Fruit fly (Drosophila melanogaster): ENCODE data around the gene Ncoa6.

The Ncoa6 gene

DNA sequence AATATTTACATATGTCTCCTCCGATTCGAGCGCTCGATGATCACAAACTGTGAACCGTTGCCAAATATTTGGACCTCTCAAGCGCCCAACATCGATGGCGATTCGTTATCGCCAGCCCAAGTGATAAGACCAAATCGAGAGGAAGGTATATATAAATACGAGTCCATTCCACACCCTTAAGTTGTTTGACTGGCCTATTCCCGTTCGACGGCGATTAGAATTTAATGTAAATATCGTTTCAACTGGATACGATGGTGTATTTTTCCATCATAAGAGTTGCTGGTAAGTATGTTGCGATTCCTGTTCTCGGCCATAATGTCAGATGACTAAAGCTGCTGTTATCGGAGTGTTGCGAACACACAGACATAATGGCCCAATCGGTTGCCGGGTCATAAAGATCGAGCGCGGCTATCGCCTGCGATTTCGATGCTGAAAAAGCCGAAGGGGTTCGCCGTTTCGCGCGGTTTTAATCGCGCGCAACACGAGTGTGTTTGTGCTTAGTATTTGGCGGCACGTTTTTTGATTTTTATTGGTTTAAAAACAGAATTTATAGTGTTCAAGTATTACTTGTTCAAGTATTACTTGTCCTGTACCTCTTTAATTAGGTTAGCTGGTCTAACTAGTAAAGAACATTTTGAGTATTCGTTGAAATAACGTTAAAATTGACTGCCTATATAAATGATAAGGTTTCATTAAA lies 11.7 kb upstream of the Ncoa6 start, which contains the start of gene fusl (continued):
- TF ChIP-seq exex (tag; optimal IDR thresholded peaks at IDR 0.05) (peak; percentile 59), CG8359 (GFP tag; optimal IDR thresholded peaks at IDR 0.05; ENCODE audit: borderline replicate concordance) (peak; percentile 99), odd (GFP tag; optimal IDR thresholded peaks at IDR 0.05) (no peak)

dm6 chr2L:5337159-5337558 lies 10.7 kb upstream of the Ncoa6 start:
- peak; percentile 18 for TF ChIP-seq CG18599 (GFP tag; optimal IDR thresholded peaks at IDR 0.05)
- TF ChIP-seq ERR (GFP tag; optimal IDR thresholded peaks at IDR 0.05), result no peak
- TF ChIP-seq exex (tag; optimal IDR thresholded peaks at IDR 0.05), result peak; percentile 96
- TF ChIP-seq ftz-f1 (GFP tag; optimal IDR thresholded peaks at IDR 0.05), result no peak
- no peak for TF ChIP-seq CG2116 (GFP tag; optimal IDR thresholded peaks at IDR 0.05)
- TF ChIP-seq Scr (GFP tag; IDR thresholded peaks at IDR 0.05; ENCODE audit: partially characterized antibody), result no peak

DNA sequence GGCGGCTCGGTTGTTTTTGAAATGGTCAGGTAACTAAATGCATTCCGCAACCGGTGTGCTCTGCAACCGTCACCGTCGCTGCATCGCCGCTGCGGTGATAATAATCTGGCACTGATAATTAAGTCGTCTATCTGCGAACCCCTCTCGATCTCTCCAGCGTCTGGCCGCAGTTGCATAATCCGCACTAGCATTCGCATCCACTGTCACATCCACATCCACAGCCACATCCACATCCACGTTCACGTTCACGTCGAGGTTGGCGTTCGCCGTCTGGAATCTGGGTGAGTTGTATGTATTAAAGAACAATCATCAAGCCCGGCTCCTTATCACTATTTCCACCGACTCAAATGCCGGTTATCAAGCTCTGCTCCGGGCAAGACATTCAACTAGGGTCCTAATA lies 6.1 kb upstream of the Ncoa6 start:
- no peak for TF ChIP-seq Nf-YB (GFP tag; optimal IDR thresholded peaks at IDR 0.05)
- TF ChIP-seq pho (GFP tag; optimal IDR thresholded peaks at IDR 0.05), result no peak
- no peak for TF ChIP-seq D19B (GFP tag; optimal IDR thresholded peaks at IDR 0.05)
- no peak for TF ChIP-seq Bteb2 (GFP tag; optimal IDR thresholded peaks at IDR 0.05)
- peak in 1 of 2 experiments; percentile 68 for TF ChIP-seq Pdp1 (GFP tag; optimal IDR thresholded peaks at IDR 0.05)
- 0 out of 2 replicates have a peak, but pooled peaks have one; percentile 9 for TF ChIP-seq Rfx (GFP tag; IDR thresholded peaks at IDR 0.05)
- no peak for TF ChIP-seq exex (tag; optimal IDR thresholded peaks at IDR 0.05)
- no peak for TF ChIP-seq Fer1 (GFP tag; optimal IDR thresholded peaks at IDR 0.05)
- no peak for TF ChIP-seq Hey (tag; optimal IDR thresholded peaks at IDR 0.05)
- no peak for TF ChIP-seq Hmx (GFP tag; optimal IDR thresholded peaks at IDR 0.05)
- 0 out of 2 replicates have a peak, but pooled peaks have one; percentile 10 for TF ChIP-seq Drgx (GFP tag; IDR thresholded peaks at IDR 0.05)

DNA sequence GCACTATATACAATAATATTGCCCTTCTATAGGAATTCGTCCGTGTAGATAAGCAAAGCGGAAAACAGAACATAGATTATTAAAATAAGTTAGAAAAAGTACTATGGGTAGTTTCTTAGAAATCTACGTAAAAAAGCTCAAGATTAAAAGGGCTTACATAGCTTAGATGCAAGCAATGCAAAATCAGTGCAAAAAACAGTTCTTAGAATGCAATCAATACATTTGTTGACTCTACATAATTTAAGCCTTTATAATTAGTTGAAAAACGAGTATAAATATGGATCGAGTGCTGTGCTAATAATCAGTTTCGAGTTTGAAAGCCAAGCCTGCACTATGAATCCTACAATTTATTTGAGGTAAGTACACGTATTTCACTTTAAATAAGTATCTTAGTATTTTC lies 3.1 kb upstream of the Ncoa6 start, which contains the start of gene TotM:
Gene TotM (plus strand): TSS at position 301 of the 400 bp plus-strand sequence.
- TF ChIP-seq CG12219 (GFP tag; optimal IDR thresholded peaks at IDR 0.05), result no peak
- no peak for TF ChIP-seq CG6813 (GFP tag; optimal IDR thresholded peaks at IDR 0.05)
- TF ChIP-seq Sry-δ (GFP tag; optimal IDR thresholded peaks at IDR 0.05), result no peak

DNA sequence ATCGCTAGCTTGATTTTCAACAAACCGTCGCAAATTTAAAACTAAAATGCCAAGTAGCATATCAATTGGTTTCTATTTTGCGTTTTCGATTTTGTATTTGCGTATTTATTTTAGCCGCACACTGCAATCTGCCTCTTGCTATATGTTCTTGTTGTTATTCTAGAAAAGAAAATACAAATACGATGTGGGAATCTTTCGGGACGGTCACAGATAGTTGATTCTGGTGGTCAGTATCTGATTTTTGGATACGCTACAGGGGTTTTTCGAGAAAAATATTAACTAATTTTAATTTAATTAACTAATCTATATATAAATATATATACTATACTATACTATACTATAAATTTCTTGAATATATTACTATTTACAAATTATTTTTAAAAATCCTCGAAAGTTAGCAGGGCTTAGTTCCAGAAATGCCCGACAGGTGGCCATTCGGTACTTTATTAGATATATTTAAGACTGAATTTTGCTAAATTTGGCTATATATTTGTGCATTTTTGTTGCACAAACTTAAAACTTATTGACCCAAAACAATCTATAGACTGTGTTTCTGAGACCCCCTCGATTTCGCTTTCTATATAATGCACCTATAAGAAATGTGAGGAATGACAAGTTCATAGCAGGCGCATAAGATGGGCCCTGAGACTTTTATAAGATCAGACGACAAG lies 2.5 kb upstream of the Ncoa6 start, which contains the start of gene CG14022:
Gene CG14022 (minus strand): TSS at position 51 of the 671 bp plus-strand sequence.
- peak; percentile 82 for TF ChIP-seq CTCF (GFP tag; optimal IDR thresholded peaks at IDR 0.05)
- no peak for TF ChIP-seq knrl (GFP tag; IDR thresholded peaks at IDR 0.05; ENCODE audit: partially characterized antibody)
- TF ChIP-seq NFAT (GFP tag; IDR thresholded peaks at IDR 0.05), result no peak
- peak; percentile 85 for TF ChIP-seq CG10979 (tag; optimal IDR thresholded peaks at IDR 0.05)
- no peak for TF ChIP-seq CG8281 (tag; optimal IDR thresholded peaks at IDR 0.05)

dm6 chr2L:5327266-5327621 lies 761 bp upstream of the Ncoa6 start:
- TF ChIP-seq MBD-R2 (GFP tag; IDR thresholded peaks at IDR 0.05) (0 out of 2 replicates have a peak, but pooled peaks have one; percentile 26), pzg (GFP tag; optimal IDR thresholded peaks at IDR 0.05) (peak; percentile 24), Sry-δ (GFP tag; optimal IDR thresholded peaks at IDR 0.05) (peak; percentile 33), CG6854 (GFP tag; optimal IDR thresholded peaks at IDR 0.05) (no peak), Hr3 (GFP tag; optimal IDR thresholded peaks at IDR 0.05) (no peak), bab2 (GFP tag; optimal IDR thresholded peaks at IDR 0.05) (no peak), Scr (GFP tag; IDR thresholded peaks at IDR 0.05; ENCODE audit: partially characterized antibody) (0 out of 2 replicates have a peak, but pooled peaks have one; percentile 22), MESR4 (GFP tag; optimal IDR thresholded peaks at IDR 0.05) (peak; percentile 84), sna (GFP tag; IDR thresholded peaks at IDR 0.05; ENCODE audit: partially characterized antibody) (0 out of 2 replicates have a peak, but pooled peaks have one; percentile 0), gce (GFP tag; IDR thresholded peaks at IDR 0.05) (0 out of 3 replicates have a peak, but pooled peaks have one; percentile 30), Pdp1 (GFP tag; optimal IDR thresholded peaks at IDR 0.05) (peak in 1 of 2 experiments; percentile 98), CG4617 (GFP tag; optimal IDR thresholded peaks at IDR 0.05; ENCODE audit: borderline replicate concordance) (peak; percentile 10), YL-1 (GFP tag; optimal IDR thresholded peaks at IDR 0.05) (peak; percentile 46), zen2 (GFP tag; IDR thresholded peaks at IDR 0.05; ENCODE audit: partially characterized antibody) (0 out of 3 replicates have a peak, but pooled peaks have one; percentile 0)

All from whole organism, embryonic.